Worm (Caenorhabditis elegans) whole organism, L1 larva: Measurements from ENCODE around the gene Y57G11C.46.

Source experiments
- ceh-82 ChIP-seq, 3 experiments: fragments of 150-350 bp in 1 of 3; sonication (generic microtip) in 2 of 3; optimal IDR thresholded peaks; 2 replicates each; lab custom pipeline; 2014 to 2017; ENCODE audit warnings: missing biosample characterization in 3 of 3, missing genetic modification characterization in 3 of 3
- efl-1 ChIP-seq, 4 experiments: fragments of 150-350 bp; optimal IDR thresholded peaks in 3 of 4; peaks in 1 of 4; 1 replicate in 1 of 4; 2 replicates in 3 of 4; lab custom pipeline; 2014; ENCODE audit warnings: missing biosample characterization in 2 of 4, missing genetic modification characterization in 2 of 4, missing genetic modification reagents in 2 of 4
- fkh-8 ChIP-seq: sonication (generic microtip); optimal IDR thresholded peaks from 2 replicates; lab custom pipeline; 2016; ENCODE audit warnings: mild to moderate bottlenecking, missing genetic modification characterization, missing compliant biosample characterization
- isw-1 ChIP-seq: fragments of 200-800 bp; sonication (Bioruptor generic); IDR thresholded peaks from 2 replicates; pipeline ENCODE4 v1.3.6; 2022; ENCODE audit warnings: missing genetic modification characterization, missing compliant biosample characterization
- lin-35 ChIP-seq, 2 experiments: fragments of 150-350 bp; optimal IDR thresholded peaks; 2 replicates each; lab custom pipeline; 2014; ENCODE audit warnings: missing biosample characterization in 2 of 2, missing genetic modification characterization in 2 of 2, missing genetic modification reagents in 2 of 2
- lir-3 ChIP-seq: sonication (generic microtip); optimal IDR thresholded peaks from 2 replicates; lab custom pipeline; 2016; ENCODE audit warnings: mild to moderate bottlenecking, missing genetic modification characterization, moderate library complexity, missing compliant biosample characterization; ENCODE audit not compliant: poor library complexity
- mdl-1 ChIP-seq, 2 experiments: fragments of 150-350 bp; optimal IDR thresholded peaks; 2 replicates each; lab custom pipeline; 2014 to 2017; ENCODE audit warnings: missing biosample characterization in 2 of 2, missing genetic modification characterization in 2 of 2, inconsistent platforms in 1 of 2
- mep-1 ChIP-seq: fragments of 150-350 bp; optimal IDR thresholded peaks from 2 replicates; lab custom pipeline; 2014; ENCODE audit warnings: missing biosample characterization, missing genetic modification characterization
- nhr-19 ChIP-seq: fragments of 200-800 bp; sonication (Bioruptor generic); conservative IDR thresholded peaks from 2 replicates; pipeline ENCODE4 v1.3.6; 2022; ENCODE audit warnings: missing genetic modification characterization, missing compliant biosample characterization
- nhr-20 ChIP-seq: sonication (generic microtip); optimal IDR thresholded peaks from 2 replicates; lab custom pipeline; 2016; ENCODE audit warnings: mild to moderate bottlenecking, missing genetic modification characterization, missing compliant biosample characterization
- snpc-4 ChIP-seq: fragments of 150-350 bp; optimal IDR thresholded peaks from 2 replicates; lab custom pipeline; 2014; ENCODE audit warnings: missing biosample characterization, missing genetic modification characterization
- swsn-7 ChIP-seq: sonication (generic microtip); optimal IDR thresholded peaks from 2 replicates; lab custom pipeline; 2016; ENCODE audit warnings: missing genetic modification characterization, missing compliant biosample characterization
- unc-86 ChIP-seq: sonication (generic microtip); optimal IDR thresholded peaks from 2 replicates; lab custom pipeline; 2016; ENCODE audit warnings: missing genetic modification characterization, missing compliant biosample characterization
- xbp-1 ChIP-seq: sonication (generic microtip); optimal IDR thresholded peaks from 2 replicates; lab custom pipeline; 2016; ENCODE audit warnings: missing genetic modification characterization, missing compliant biosample characterization

Gene Y57G11C.46

DNA sequence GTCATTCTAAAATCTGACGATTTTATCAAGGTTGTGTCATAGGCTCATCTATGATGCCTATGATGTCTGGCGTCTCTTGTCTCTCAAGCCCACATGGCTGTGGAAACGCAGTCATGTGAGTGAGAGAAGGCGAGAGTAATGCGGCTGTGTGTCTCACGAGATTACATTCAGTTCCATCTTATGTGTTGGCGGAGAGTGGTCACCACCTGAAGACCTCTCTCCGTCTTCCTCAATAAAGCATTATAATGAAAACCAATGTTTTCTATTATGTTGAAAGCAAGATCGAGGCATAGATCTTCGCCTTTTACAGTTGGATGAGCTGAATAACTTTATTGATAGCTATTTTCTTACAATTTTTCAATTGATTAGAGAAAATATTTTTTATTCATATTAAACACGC lies 52.8 kb downstream of the Y57G11C.46 start (continued):
- peak; percentile 50 for TF ChIP-seq unc-86 (tag; lab: Kevin White, UChicago)
- peak; percentile 13 for TF ChIP-seq snpc-4 (tag; lab: Kevin White, UChicago)
- peak; percentile 80 for TF ChIP-seq nhr-20 (tag; lab: Kevin White, UChicago)
- TF ChIP-seq swsn-7 (tag; lab: Kevin White, UChicago): peak; percentile 57
- TF ChIP-seq nhr-19 (GFP tag; lab: Robert Waterston, UW): peak; percentile 69
- peak; percentile 72 for TF ChIP-seq fkh-8 (tag; lab: Kevin White, UChicago)
- TF ChIP-seq lir-3: peak; percentile 47
- peak; percentile 60 for TF ChIP-seq isw-1 (GFP tag; lab: Robert Waterston, UW)
- peak in 1 of 3 experiments; percentile 34 for TF ChIP-seq ceh-82 (tag; optimal IDR thresholded peaks at IDR 0.05; lab: Kevin White, UChicago)
- peak; percentile 50 to 79 for TF ChIP-seq lin-35 (GFP tag; optimal IDR thresholded peaks at IDR 0.05; lab: Kevin White, UChicago)
- TF ChIP-seq mdl-1 (tag; optimal IDR thresholded peaks at IDR 0.05; lab: Kevin White, UChicago): peak in 1 of 2 experiments; percentile 80
- TF ChIP-seq efl-1 (optimal IDR thresholded peaks at IDR 0.05; lab: Kevin White, UChicago): peak; percentile 50 to 55
- TF ChIP-seq efl-1 (GFP tag; optimal IDR thresholded peaks at IDR 0.05 in 1 of 2; lab: Kevin White, UChicago): peak; percentile 44 to 92
- TF ChIP-seq xbp-1: peak; percentile 62
- peak; percentile 64 for TF ChIP-seq mep-1 (tag; lab: Kevin White, UChicago)
